Fruit fly (Drosophila melanogaster): Measurements from ENCODE around the gene obst-E.
A peak's percentile ranks its signal among the peaks of the same experiment; 100 is the strongest.

The obst-E gene

dm6 chr2L:5797977-5798376 is 32.0 kb upstream of the obst-E start (continued):
- TF ChIP-seq crc (GFP tag; optimal IDR thresholded peaks at IDR 0.05): peak; percentile 44
- TF ChIP-seq CG10209 (GFP tag; optimal IDR thresholded peaks at IDR 0.05): peak; percentile 68
- TF ChIP-seq fd3F (GFP tag; optimal IDR thresholded peaks at IDR 0.05): peak; percentile 93
- TF ChIP-seq bab2 (GFP tag; optimal IDR thresholded peaks at IDR 0.05): peak; percentile 49
- TF ChIP-seq pros (GFP tag; optimal IDR thresholded peaks at IDR 0.05): no peak
- peak; percentile 48 for TF ChIP-seq CG1647 (GFP tag; optimal IDR thresholded peaks at IDR 0.05)
- peak; percentile 15; the same call in 1 of the 3 replicates for TF ChIP-seq tgo (GFP tag; IDR thresholded peaks at IDR 0.05)
- peak; percentile 24 for TF ChIP-seq CG17385 (GFP tag; optimal IDR thresholded peaks at IDR 0.05)
- TF ChIP-seq CG3065 (GFP tag; optimal IDR thresholded peaks at IDR 0.05): no peak
- TF ChIP-seq CG1602 (GFP tag; optimal IDR thresholded peaks at IDR 0.05): peak; percentile 10
- TF ChIP-seq CG34376 (GFP tag; optimal IDR thresholded peaks at IDR 0.05): peak; percentile 5
- peak; percentile 25 for TF ChIP-seq p53 (GFP tag; optimal IDR thresholded peaks at IDR 0.05)
- TF ChIP-seq CG18619 (GFP tag; optimal IDR thresholded peaks at IDR 0.05): peak; percentile 63
- TF ChIP-seq B-H2 (GFP tag; optimal IDR thresholded peaks at IDR 0.05): peak; percentile 33
- peak; percentile 46 for TF ChIP-seq scrt (GFP tag; optimal IDR thresholded peaks at IDR 0.05)
- peak; percentile 53 for TF ChIP-seq CG7271 (tag; optimal IDR thresholded peaks at IDR 0.05)
- TF ChIP-seq CG3726 (GFP tag; IDR thresholded peaks at IDR 0.05): no peak
- TF ChIP-seq Poxn (GFP tag; IDR thresholded peaks at IDR 0.05): no peak
- peak; percentile 33 for TF ChIP-seq NfI (GFP tag; optimal IDR thresholded peaks at IDR 0.05)
- peak; percentile 55 for TF ChIP-seq rib (GFP tag; IDR thresholded peaks at IDR 0.05)
- peak; percentile 63 for TF ChIP-seq CG2120 (GFP tag; optimal IDR thresholded peaks at IDR 0.05)
- peak; percentile 17 for TF ChIP-seq tup (GFP tag; optimal IDR thresholded peaks at IDR 0.05)
- TF ChIP-seq fd96Cb (tag; optimal IDR thresholded peaks at IDR 0.05): peak; percentile 24
- peak; percentile 23 for TF ChIP-seq vfl (GFP tag; optimal IDR thresholded peaks at IDR 0.05)
- TF ChIP-seq Awh (GFP tag; IDR thresholded peaks at IDR 0.05): no peak
- peak; percentile 47 for TF ChIP-seq cwo (GFP tag; optimal IDR thresholded peaks at IDR 0.05)
- TF ChIP-seq CG31441 (GFP tag; IDR thresholded peaks at IDR 0.05): peak; percentile 24; the same call in 1 of the 2 replicates
- peak; percentile 38 for TF ChIP-seq sd (tag; optimal IDR thresholded peaks at IDR 0.05)
- TF ChIP-seq CG10147 (GFP tag; optimal IDR thresholded peaks at IDR 0.05): peak; percentile 44
- peak; percentile 46 for TF ChIP-seq schlank (tag; optimal IDR thresholded peaks at IDR 0.05)
- TF ChIP-seq tio (GFP tag; optimal IDR thresholded peaks at IDR 0.05): peak; percentile 25
- TF ChIP-seq Atf6 (GFP tag; IDR thresholded peaks at IDR 0.05): peak; percentile 82
- TF ChIP-seq Dbx (GFP tag; IDR thresholded peaks at IDR 0.05): peak; percentile 67; the same call in 2 of the 3 replicates
- peak; percentile 5 for TF ChIP-seq CG4820 (GFP tag; optimal IDR thresholded peaks at IDR 0.05)
- TF ChIP-seq grn (GFP tag; optimal IDR thresholded peaks at IDR 0.05): peak; percentile 26
- TF ChIP-seq CG2116 (GFP tag; optimal IDR thresholded peaks at IDR 0.05): peak; percentile 29
- TF ChIP-seq usp (GFP tag; optimal IDR thresholded peaks at IDR 0.05): no peak
- TF ChIP-seq sc (optimal IDR thresholded peaks at IDR 0.05): no peak
- no peak for TF ChIP-seq sc (GFP tag; optimal IDR thresholded peaks at IDR 0.05)
- TF ChIP-seq Oli (tag; optimal IDR thresholded peaks at IDR 0.05): peak; percentile 38
- peak; percentile 50 for TF ChIP-seq Fer2 (tag; optimal IDR thresholded peaks at IDR 0.05)
- no peak for TF ChIP-seq CG14965 (GFP tag; optimal IDR thresholded peaks at IDR 0.05; ENCODE audit: borderline replicate concordance)
- peak; percentile 55 for TF ChIP-seq CG17359 (tag; optimal IDR thresholded peaks at IDR 0.05)

Data from whole organism, embryonic.